Worm (Caenorhabditis elegans) whole organism, midembryonic: Measurements from ENCODE around the gene C41C4.9.

Experiments used
- cog-1 ChIP-seq: sonication (generic microtip); optimal IDR thresholded peaks from 2 replicates; lab custom pipeline; 2016; ENCODE audit warnings: missing genetic modification characterization, missing compliant biosample characterization
- flt-1 ChIP-seq: fragments of 200-800 bp; sonication (Bioruptor generic); IDR thresholded peaks from 2 replicates; pipeline ENCODE4 v1.3.6; 2022; ENCODE audit warnings: missing genetic modification characterization, missing compliant biosample characterization
- med-1 ChIP-seq: sonication (generic microtip); optimal IDR thresholded peaks from 2 replicates; lab custom pipeline; 2017; ENCODE audit warnings: missing genetic modification characterization, mild to moderate bottlenecking, missing compliant biosample characterization, antibody characterized with exemption, missing genetic modification reagents; ENCODE audit not compliant: insufficient read depth

ce11 chrII:8156845-8157373, 49.5 kb downstream of the C41C4.9 start, which contains the start of the genes tub-1 and tmem-138:
- no peak for TF ChIP-seq flt-1 (GFP tag; lab: Robert Waterston, UW)
- no peak for TF ChIP-seq cog-1 (tag; lab: Kevin White, UChicago)
- TF ChIP-seq med-1, result no peak
